Fruit fly (Drosophila melanogaster) whole organism, wandering third instar larva: ENCODE results near the gene CycJ.

Experiments used
- Hr78 ChIP-seq: fragments of >200 bp; optimal IDR thresholded peaks from 2 replicates; lab custom pipeline; 2017; ENCODE audit warnings: missing biosample characterization, missing genetic modification characterization
- rgr ChIP-seq: fragments of 200-800 bp; sonication (Bioruptor generic); optimal IDR thresholded peaks from 3 replicates; lab custom pipeline; 2016; ENCODE audit warnings: missing biosample characterization, mild to moderate bottlenecking, missing genetic modification characterization
- usp ChIP-seq: fragments of >200 bp; optimal IDR thresholded peaks from 2 replicates; lab custom pipeline; 2017; ENCODE audit warnings: missing biosample characterization, missing genetic modification characterization

DNA sequence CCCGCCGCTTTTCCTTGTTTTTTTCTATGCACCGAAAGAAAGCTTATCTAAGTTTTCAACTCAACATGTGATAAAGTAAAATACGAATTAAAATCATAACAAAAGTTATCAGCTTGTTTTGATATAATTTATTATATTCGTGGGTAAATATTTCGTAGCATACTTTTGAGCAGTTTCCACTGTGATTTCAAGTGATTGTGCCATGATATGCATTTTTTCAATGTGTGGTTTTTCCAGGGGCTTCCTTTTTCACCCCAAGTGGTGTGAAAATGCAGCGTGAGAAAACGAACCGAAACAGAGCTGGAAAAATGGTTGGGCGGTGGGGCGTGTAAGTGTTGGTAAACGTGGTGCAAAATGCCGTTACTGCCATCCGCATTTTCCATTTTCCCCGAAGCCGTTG is 37.0 kb downstream of the CycJ start:
- no peak for TF ChIP-seq Hr78 (GFP tag; lab: Kevin White, UChicago)
- no peak for TF ChIP-seq rgr (GFP tag; lab: Kevin White, UChicago)
- no peak for TF ChIP-seq usp
